Worm (Caenorhabditis elegans) whole organism, L4 larva: ENCODE measurements around the gene F35G12.7.

ENCODE experiments used
- F26F4.8 ChIP-seq: fragments of 200-800 bp; sonication (Bioruptor generic); conservative IDR thresholded peaks from 2 replicates; pipeline ENCODE4 v1.3.6; 2022; ENCODE audit warnings: missing genetic modification characterization, missing compliant biosample characterization
- Y105C5A.15 ChIP-seq: fragments of 200-800 bp; sonication (Bioruptor generic); IDR thresholded peaks from 2 replicates; pipeline ENCODE4 v1.3.6; 2022; ENCODE audit warnings: missing genetic modification characterization, missing compliant biosample characterization
- ama-1 ChIP-seq: fragments of 150-350 bp; optimal IDR thresholded peaks from 2 replicates; lab custom pipeline; 2014; ENCODE audit warnings: inconsistent platforms, mixed read lengths
- ceh-82 ChIP-seq: sonication (generic microtip); optimal IDR thresholded peaks from 2 replicates; lab custom pipeline; 2017; ENCODE audit warnings: missing biosample characterization, missing genetic modification characterization
- mdt-29 ChIP-seq: fragments of 200-800 bp; sonication (Bioruptor generic); IDR thresholded peaks from 2 replicates; pipeline ENCODE4 v1.3.6; 2022; ENCODE audit warnings: missing genetic modification reagents, missing genetic modification characterization, missing compliant biosample characterization
- nhr-25 ChIP-seq: sonication (generic microtip); optimal IDR thresholded peaks from 2 replicates; lab custom pipeline; 2017; ENCODE audit warnings: missing genetic modification characterization, mild to moderate bottlenecking, missing compliant biosample characterization, antibody characterized with exemption, moderate library complexity, borderline replicate concordance; ENCODE audit not compliant: insufficient read depth
- nhr-28 ChIP-seq: fragments of 150-350 bp; optimal IDR thresholded peaks from 2 replicates; lab custom pipeline; 2014; ENCODE audit warnings: missing biosample characterization, missing genetic modification characterization
- pqm-1 ChIP-seq: sonication (generic microtip); optimal IDR thresholded peaks from 2 replicates; lab custom pipeline; 2017; ENCODE audit warnings: missing biosample characterization, missing genetic modification characterization
- skn-1 ChIP-seq: fragments of 150-350 bp; optimal IDR thresholded peaks from 2 replicates; lab custom pipeline; 2014; ENCODE audit warnings: missing biosample characterization, missing genetic modification characterization
- unc-39 ChIP-seq: sonication (generic microtip); optimal IDR thresholded peaks from 2 replicates; lab custom pipeline; 2017; ENCODE audit warnings: missing biosample characterization, missing genetic modification characterization

ce11 chrIII:4628165-4628564 is 41.0 kb upstream of the F35G12.7 start, which contains the start of gene clec-151:
- TF ChIP-seq F26F4.8 (GFP tag; lab: Robert Waterston, UW): no peak
- no peak for TF ChIP-seq nhr-28 (tag; lab: Kevin White, UChicago)
- TF ChIP-seq ama-1: no peak
- TF ChIP-seq pqm-1: no peak
- TF ChIP-seq skn-1 (tag; lab: Kevin White, UChicago): no peak
- TF ChIP-seq nhr-25 (tag; lab: Kevin White, UChicago): no peak
- no peak for TF ChIP-seq ceh-82 (tag; lab: Kevin White, UChicago)
- no peak for TF ChIP-seq Y105C5A.15
- TF ChIP-seq unc-39: no peak
- no peak for TF ChIP-seq mdt-29 (GFP tag; lab: Robert Waterston, UW)
